Worm (Caenorhabditis elegans): ENCODE data around the gene srh-45.

The srh-45 gene

DNA sequence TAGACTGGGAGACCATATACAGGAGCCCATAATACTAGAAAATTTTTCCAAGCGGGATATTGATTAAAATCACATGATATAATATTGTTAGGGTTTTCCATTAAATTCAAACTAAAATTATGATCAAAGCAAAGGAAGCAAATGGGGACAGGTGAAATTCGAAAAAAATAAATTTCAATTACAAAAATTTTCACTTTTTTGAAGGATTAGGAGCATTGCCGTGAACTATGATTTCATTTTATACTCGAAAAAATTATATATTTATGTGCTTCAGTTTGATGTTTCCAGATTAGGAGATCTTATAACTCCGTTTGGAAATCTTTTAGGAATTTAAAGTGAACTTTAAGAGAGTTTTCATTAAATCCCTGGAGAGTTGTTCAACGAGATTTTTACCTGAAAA lies 44.2 kb downstream of the srh-45 start, which contains the start of gene F07B10.7:
TSS of gene F07B10.7 (minus strand) at position 101 of the 400 bp plus-strand sequence.
- TF ChIP-seq dao-5 (tag; optimal IDR thresholded peaks at IDR 0.05) (no peak), him-1 (tag; optimal IDR thresholded peaks at IDR 0.05) (no peak), W03F9.2 (tag; optimal IDR thresholded peaks at IDR 0.05) (no peak)

DNA sequence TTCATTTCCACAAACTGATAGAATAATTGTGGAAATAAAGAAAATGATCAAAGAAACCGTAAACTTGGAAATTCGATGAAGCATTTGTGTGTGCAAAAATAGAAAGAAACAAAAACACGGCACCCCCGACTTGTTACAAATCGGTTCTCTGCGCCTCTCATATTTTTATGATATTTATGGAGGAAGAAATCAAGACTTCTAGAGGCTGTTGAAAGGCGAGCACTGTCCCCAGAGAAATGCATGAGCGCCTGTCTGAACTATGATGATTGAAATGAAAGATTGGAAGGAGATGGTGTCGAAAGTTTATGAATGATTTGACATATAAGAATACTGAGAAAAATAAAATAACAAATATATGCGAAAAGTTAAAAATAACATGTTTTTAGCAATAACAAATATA lies 45.9 kb downstream of the srh-45 start, which contains the start of gene lgc-36:
TSS of gene lgc-36 (minus strand) at position 101 of the 400 bp plus-strand sequence.
- TF ChIP-seq him-1 (tag; optimal IDR thresholded peaks at IDR 0.05) (no peak), W03F9.2 (tag; optimal IDR thresholded peaks at IDR 0.05) (no peak), dao-5 (tag; optimal IDR thresholded peaks at IDR 0.05) (no peak)

DNA sequence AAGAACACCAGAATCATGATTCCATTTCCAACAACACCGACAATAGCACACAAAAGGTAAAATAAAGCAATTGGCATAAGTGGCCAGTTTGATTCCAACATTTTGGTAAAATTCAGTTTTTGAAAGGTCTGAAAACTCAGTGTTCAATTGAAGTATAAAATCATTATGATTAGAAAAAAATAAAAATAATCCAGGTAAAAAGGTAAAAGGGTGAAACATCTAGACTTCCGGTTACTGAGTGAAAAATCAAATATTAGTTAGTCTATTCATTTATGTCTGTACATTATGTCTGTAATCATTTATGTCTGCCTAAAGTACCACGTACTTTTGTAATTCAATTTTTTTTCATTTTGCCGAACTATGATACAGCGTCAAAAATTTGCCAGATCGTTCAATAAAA lies 49.8 kb downstream of the srh-45 start, which contains the start of gene srsx-31:
TSS of gene srsx-31 (minus strand) at position 101 of the 400 bp plus-strand sequence.
- TF ChIP-seq dao-5 (tag; optimal IDR thresholded peaks at IDR 0.05), result no peak
- no peak for TF ChIP-seq W03F9.2 (tag; optimal IDR thresholded peaks at IDR 0.05)
- no peak for TF ChIP-seq him-1 (tag; optimal IDR thresholded peaks at IDR 0.05)
